Fruit fly (Drosophila melanogaster): ENCODE data around the gene CG3857.

CG3857 gene

DNA sequence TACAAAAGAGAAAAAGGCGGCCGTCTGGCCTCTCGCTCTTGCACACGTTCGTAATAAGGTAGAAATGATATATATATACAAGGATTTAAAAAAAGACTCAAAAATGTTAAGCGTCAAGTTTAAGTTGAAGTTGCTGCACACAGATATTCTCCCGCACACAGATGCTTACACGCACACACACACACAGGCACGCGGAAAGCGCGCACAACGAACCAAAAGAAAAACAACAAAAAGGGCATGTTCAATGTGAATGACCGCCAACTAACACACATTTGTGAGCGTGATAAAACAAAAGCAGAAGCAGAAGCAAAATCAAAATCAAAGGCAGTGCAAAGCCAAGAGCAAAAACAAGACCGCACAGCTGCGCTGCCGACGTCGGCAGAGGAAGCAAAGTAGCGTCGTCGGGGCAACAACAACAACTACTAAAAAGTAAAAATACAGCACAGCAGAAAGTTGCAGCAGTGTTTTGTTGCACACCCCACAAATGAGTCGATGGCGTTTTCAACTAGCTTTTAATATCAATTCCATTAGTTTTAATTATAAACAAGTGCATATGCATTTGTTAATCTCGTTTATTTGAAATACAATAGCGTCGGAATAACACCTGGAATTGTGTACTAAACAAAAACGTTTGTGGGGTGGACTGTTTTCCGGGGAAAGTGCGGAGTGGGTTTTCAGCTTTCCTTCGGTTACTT, 7.5 kb upstream of the CG3857 start (continued):
- TF ChIP-seq CG14860 (GFP tag; IDR thresholded peaks at IDR 0.05; ENCODE audit: partially characterized antibody): no peak
- peak; percentile 97 for TF ChIP-seq phol (tag; optimal IDR thresholded peaks at IDR 0.05)
- TF ChIP-seq CG2120 (GFP tag; optimal IDR thresholded peaks at IDR 0.05): peak; percentile 82
- peak; percentile 96 for TF ChIP-seq CG2678 (tag; optimal IDR thresholded peaks at IDR 0.05)
- TF ChIP-seq hth (optimal IDR thresholded peaks at IDR 0.05): no peak
- TF ChIP-seq gcm2 (GFP tag; optimal IDR thresholded peaks at IDR 0.05): peak; percentile 94
- TF ChIP-seq CG4424 (GFP tag; optimal IDR thresholded peaks at IDR 0.05): peak; percentile 98
- peak; percentile 88 for TF ChIP-seq disco-r (GFP tag; optimal IDR thresholded peaks at IDR 0.05)
- peak; percentile 57 for TF ChIP-seq CG10543 (GFP tag; optimal IDR thresholded peaks at IDR 0.05)
- TF ChIP-seq CG4854 (GFP tag; optimal IDR thresholded peaks at IDR 0.05): peak; percentile 89
- peak; percentile 98 for TF ChIP-seq CG8924 (tag; optimal IDR thresholded peaks at IDR 0.05)
- TF ChIP-seq vnd (GFP tag; IDR thresholded peaks at IDR 0.05; ENCODE audit: partially characterized antibody): no peak
- peak; percentile 95 for TF ChIP-seq lmd (GFP tag; IDR thresholded peaks at IDR 0.05)
- 0 out of 2 replicates have a peak, but pooled peaks have one; percentile 35 for TF ChIP-seq CkIIα-i1 (GFP tag; IDR thresholded peaks at IDR 0.05)
- TF ChIP-seq MTF-1 (GFP tag; optimal IDR thresholded peaks at IDR 0.05; ENCODE audit: borderline replicate concordance): peak; percentile 95
- TF ChIP-seq CG12391 (tag; optimal IDR thresholded peaks at IDR 0.05): peak; percentile 98
- peak; percentile 93 for TF ChIP-seq dati (GFP tag; IDR thresholded peaks at IDR 0.05)
- peak; percentile 97 for TF ChIP-seq CG10959 (GFP tag; IDR thresholded peaks at IDR 0.05)
- peak; percentile 96 for TF ChIP-seq grau (tag; optimal IDR thresholded peaks at IDR 0.05)
- TF ChIP-seq CG10654 (GFP tag; optimal IDR thresholded peaks at IDR 0.05): peak; percentile 93
- TF ChIP-seq CG3407 (GFP tag; optimal IDR thresholded peaks at IDR 0.05): peak; percentile 97
- no peak for TF ChIP-seq Dfd (GFP tag; optimal IDR thresholded peaks at IDR 0.05)
- TF ChIP-seq pnt (GFP tag; optimal IDR thresholded peaks at IDR 0.05): peak; percentile 95
- peak; percentile 10; the same call in 1 of the 2 replicates for TF ChIP-seq Poxn (GFP tag; IDR thresholded peaks at IDR 0.05)
- TF ChIP-seq gem (tag; optimal IDR thresholded peaks at IDR 0.05): peak; percentile 98
- peak; percentile 95 for TF ChIP-seq Atf3 (GFP tag; optimal IDR thresholded peaks at IDR 0.05)
- TF ChIP-seq sqz (GFP tag; optimal IDR thresholded peaks at IDR 0.05): peak; percentile 94
- TF ChIP-seq CG13424 (tag; optimal IDR thresholded peaks at IDR 0.05): peak; percentile 97
- TF ChIP-seq cad (GFP tag; optimal IDR thresholded peaks at IDR 0.05): no peak
- peak in 1 of 2 experiments; percentile 96 for TF ChIP-seq Eip74EF (GFP tag; optimal IDR thresholded peaks at IDR 0.05)
- TF ChIP-seq Hand (GFP tag; optimal IDR thresholded peaks at IDR 0.05): peak; percentile 79
- peak; percentile 93 for TF ChIP-seq twi (tag; optimal IDR thresholded peaks at IDR 0.05)
- peak; percentile 87 for TF ChIP-seq sr (GFP tag; IDR thresholded peaks at IDR 0.05)
- peak; percentile 92 for TF ChIP-seq CG14050 (GFP tag; IDR thresholded peaks at IDR 0.05)
- peak; percentile 95 for TF ChIP-seq CG10366 (GFP tag; IDR thresholded peaks at IDR 0.05)
- peak; percentile 97 for TF ChIP-seq ATbp (GFP tag; optimal IDR thresholded peaks at IDR 0.05)
- TF ChIP-seq lov (optimal IDR thresholded peaks at IDR 0.05): no peak
- TF ChIP-seq lov (GFP tag; IDR thresholded peaks at IDR 0.05): peak; percentile 98
- TF ChIP-seq Dip2 (GFP tag; IDR thresholded peaks at IDR 0.05): peak; percentile 21; the same call in 1 of the 2 replicates
- TF ChIP-seq nmo (GFP tag; optimal IDR thresholded peaks at IDR 0.05): peak; percentile 98
- TF ChIP-seq MBD-R2 (GFP tag; IDR thresholded peaks at IDR 0.05): peak; percentile 64; the same call in 1 of the 2 replicates
- peak; percentile 99 for TF ChIP-seq Med (GFP tag)
- TF ChIP-seq CG4360 (GFP tag; IDR thresholded peaks at IDR 0.05): peak; percentile 74
- TF ChIP-seq al (GFP tag; IDR thresholded peaks at IDR 0.05): peak; percentile 68
- TF ChIP-seq gcm (GFP tag; optimal IDR thresholded peaks at IDR 0.05): peak; percentile 97
- TF ChIP-seq CG11560 (tag; IDR thresholded peaks at IDR 0.05): peak; percentile 77; the same call in 2 of the 3 replicates
- peak; percentile 96 for TF ChIP-seq stc (GFP tag; IDR thresholded peaks at IDR 0.05)
- peak; percentile 99 for TF ChIP-seq gsb-n (tag; optimal IDR thresholded peaks at IDR 0.05)
- peak; percentile 80 for TF ChIP-seq CG11085 (GFP tag; IDR thresholded peaks at IDR 0.05)
- TF ChIP-seq btn (GFP tag; optimal IDR thresholded peaks at IDR 0.05): peak; percentile 97

Data from whole organism, embryonic.